Worm (Caenorhabditis elegans) whole organism, midembryonic: Measurements from ENCODE around the gene ugt-42.

Experiments
- T22C8.4 ChIP-seq: fragments of 200-800 bp; sonication (Bioruptor generic); IDR thresholded peaks from 2 replicates; pipeline ENCODE4 v1.3.6; 2022; ENCODE audit warnings: missing genetic modification characterization, missing compliant biosample characterization
- cog-1 ChIP-seq: sonication (generic microtip); optimal IDR thresholded peaks from 2 replicates; lab custom pipeline; 2016; ENCODE audit warnings: missing genetic modification characterization, missing compliant biosample characterization
- flt-1 ChIP-seq: fragments of 200-800 bp; sonication (Bioruptor generic); IDR thresholded peaks from 2 replicates; pipeline ENCODE4 v1.3.6; 2022; ENCODE audit warnings: missing genetic modification characterization, missing compliant biosample characterization
- klf-2 ChIP-seq: fragments of 200-800 bp; sonication (Bioruptor generic); conservative IDR thresholded peaks from 2 replicates; pipeline ENCODE4 v1.3.6; 2022; ENCODE audit warnings: missing genetic modification reagents, missing genetic modification characterization, missing compliant biosample characterization
- med-1 ChIP-seq: sonication (generic microtip); optimal IDR thresholded peaks from 2 replicates; lab custom pipeline; 2017; ENCODE audit warnings: missing genetic modification characterization, mild to moderate bottlenecking, missing compliant biosample characterization, antibody characterized with exemption, missing genetic modification reagents; ENCODE audit not compliant: insufficient read depth
- ref-1 ChIP-seq: fragments of 200-800 bp; sonication (Bioruptor generic); conservative IDR thresholded peaks from 2 replicates; pipeline ENCODE4 v1.3.6; 2022; ENCODE audit warnings: missing genetic modification reagents, missing genetic modification characterization, missing compliant biosample characterization
- tab-1 ChIP-seq: fragments of 200-800 bp; sonication (Bioruptor generic); IDR thresholded peaks from 2 replicates; pipeline ENCODE4 v1.3.6; 2022; ENCODE audit warnings: missing genetic modification characterization, missing compliant biosample characterization
- ztf-23 ChIP-seq: fragments of 200-800 bp; sonication (Bioruptor generic); IDR thresholded peaks from 2 replicates; pipeline ENCODE4 v1.3.6; 2022; ENCODE audit warnings: missing genetic modification reagents, missing genetic modification characterization, missing compliant biosample characterization
- ztf-29 ChIP-seq: fragments of 200-800 bp; sonication (Bioruptor generic); IDR thresholded peaks from 2 replicates; pipeline ENCODE4 v1.3.6; 2022; ENCODE audit warnings: missing genetic modification reagents, missing genetic modification characterization, missing compliant biosample characterization

Gene ugt-42

ce11 chrV:682031-682430 lies 35.0 kb downstream of the ugt-42 start, which contains the start of gene srx-23:
srx-23 (plus strand) TSS chrV:682331.
- no peak for TF ChIP-seq flt-1 (GFP tag; lab: Robert Waterston, UW)
- no peak for TF ChIP-seq klf-2 (GFP tag; lab: Robert Waterston, UW)
- no peak for TF ChIP-seq T22C8.4
- no peak for TF ChIP-seq cog-1 (tag; lab: Kevin White, UChicago)
- no peak for TF ChIP-seq ztf-29 (GFP tag; lab: Robert Waterston, UW)
- no peak for TF ChIP-seq tab-1
- no peak for TF ChIP-seq med-1 (GFP tag; lab: Kevin White, UChicago)
- TF ChIP-seq ref-1 (GFP tag; lab: Robert Waterston, UW), result no peak
- no peak for TF ChIP-seq ztf-23 (GFP tag; lab: Robert Waterston, UW)

- TF ChIP-seq flt-1 (GFP tag; lab: Robert Waterston, UW) (no peak), ztf-23 (GFP tag; lab: Robert Waterston, UW) (no peak), med-1 (GFP tag; lab: Kevin White, UChicago) (no peak), klf-2 (GFP tag; lab: Robert Waterston, UW) (no peak)
These were observed 36.9 kb downstream of the ugt-42 start, which contains the start of gene F31F4.1 for ce11 chrV:683858-684257. F31F4.1 (plus strand) TSS chrV:684060.

- TF ChIP-seq flt-1 (GFP tag; lab: Robert Waterston, UW) (no peak), ztf-29 (GFP tag; lab: Robert Waterston, UW) (no peak)
These were observed 40.4 kb downstream of the ugt-42 start, which contains the start of gene H25P19.1 for ce11 chrV:687384-687783. H25P19.1 (plus strand) TSS chrV:687684.

ce11 chrV:689538-689937 lies 42.5 kb downstream of the ugt-42 start:
- TF ChIP-seq ztf-29 (GFP tag; lab: Robert Waterston, UW) (no peak), klf-2 (GFP tag; lab: Robert Waterston, UW) (no peak), ztf-23 (GFP tag; lab: Robert Waterston, UW) (no peak), T22C8.4 (no peak)

ce11 chrV:692720-693422 lies 45.9 kb downstream of the ugt-42 start, which contains the start of gene srx-4:
srx-4 (minus strand) TSS chrV:692770.
- no peak for TF ChIP-seq klf-2 (GFP tag; lab: Robert Waterston, UW)
- no peak for TF ChIP-seq flt-1 (GFP tag; lab: Robert Waterston, UW)
- TF ChIP-seq ztf-23 (GFP tag; lab: Robert Waterston, UW), result no peak
- no peak for TF ChIP-seq med-1 (GFP tag; lab: Kevin White, UChicago)
- no peak for TF ChIP-seq cog-1 (tag; lab: Kevin White, UChicago)
- no peak for TF ChIP-seq ref-1 (GFP tag; lab: Robert Waterston, UW)
- TF ChIP-seq tab-1, result no peak
- no peak for TF ChIP-seq ztf-29 (GFP tag; lab: Robert Waterston, UW)
- no peak for TF ChIP-seq T22C8.4

- TF ChIP-seq klf-2 (GFP tag; lab: Robert Waterston, UW) (no peak), flt-1 (GFP tag; lab: Robert Waterston, UW) (no peak)
These were observed 47.6 kb downstream of the ugt-42 start, which contains the start of gene srj-53 for ce11 chrV:694625-695024. srj-53 (minus strand) TSS chrV:694725.

- TF ChIP-seq tab-1, result no peak
- no peak for TF ChIP-seq ztf-29 (GFP tag; lab: Robert Waterston, UW)
- no peak for TF ChIP-seq cog-1 (tag; lab: Kevin White, UChicago)
- no peak for TF ChIP-seq T22C8.4
- TF ChIP-seq med-1 (GFP tag; lab: Kevin White, UChicago), result no peak
- no peak for TF ChIP-seq klf-2 (GFP tag; lab: Robert Waterston, UW)
- TF ChIP-seq ztf-23 (GFP tag; lab: Robert Waterston, UW), result no peak
- TF ChIP-seq ref-1 (GFP tag; lab: Robert Waterston, UW), result no peak
- TF ChIP-seq flt-1 (GFP tag; lab: Robert Waterston, UW), result no peak
These were observed 48.9 kb downstream of the ugt-42 start, which contains the start of gene srj-52 for ce11 chrV:695914-696313. srj-52 (minus strand) TSS chrV:696014.

- TF ChIP-seq tab-1, result no peak
- TF ChIP-seq ztf-29 (GFP tag; lab: Robert Waterston, UW), result no peak
- TF ChIP-seq ref-1 (GFP tag; lab: Robert Waterston, UW), result no peak
- TF ChIP-seq ztf-23 (GFP tag; lab: Robert Waterston, UW), result no peak
- no peak for TF ChIP-seq klf-2 (GFP tag; lab: Robert Waterston, UW)
- no peak for TF ChIP-seq T22C8.4
These were observed 52.1 kb downstream of the ugt-42 start for ce11 chrV:699051-699450.
